Fruit fly (Drosophila melanogaster) whole organism, embryonic: Measurements from ENCODE around the gene Mgat3.

Source experiments
- Atf6 ChIP-seq: fragments of 200-800 bp; sonication (Bioruptor generic); IDR thresholded peaks from 2 replicates; pipeline ENCODE4 v1.3.6; 2022; ENCODE audit warnings: missing biosample characterization, missing genetic modification characterization
- Blimp-1 ChIP-seq: fragments of 200-800 bp; sonication (Bioruptor generic); optimal IDR thresholded peaks from 3 replicates; lab custom pipeline; 2018; ENCODE audit warnings: missing biosample characterization, missing genetic modification characterization, mild to moderate bottlenecking, moderate library complexity, missing genetic modification reagents
- BtbVII ChIP-seq: fragments of 200-800 bp; sonication (Bioruptor generic); optimal IDR thresholded peaks from 3 replicates; lab custom pipeline; 2017; ENCODE audit warnings: missing biosample characterization, mild to moderate bottlenecking, missing genetic modification characterization
- Bteb2 ChIP-seq: fragments of 200-800 bp; sonication (Bioruptor generic); optimal IDR thresholded peaks from 2 replicates; lab custom pipeline; 2016; ENCODE audit warnings: missing biosample characterization, missing genetic modification characterization
- CG10979 ChIP-seq: fragments of 200-800 bp; sonication (Bioruptor generic); optimal IDR thresholded peaks from 2 replicates; lab custom pipeline; 2018; ENCODE audit warnings: missing biosample characterization, mild to moderate bottlenecking, missing genetic modification characterization, moderate library complexity
- CG12071 ChIP-seq: fragments of 200-800 bp; sonication (Bioruptor generic); optimal IDR thresholded peaks from 3 replicates; lab custom pipeline; 2018; ENCODE audit warnings: missing biosample characterization, mild to moderate bottlenecking, missing genetic modification characterization
- CG12659 ChIP-seq: fragments of 200-800 bp; sonication (Bioruptor generic); optimal IDR thresholded peaks from 3 replicates; lab custom pipeline; 2017; ENCODE audit warnings: mild to moderate bottlenecking, missing biosample characterization, missing genetic modification reagents, missing genetic modification characterization
- CG13287 ChIP-seq: fragments of 200-800 bp; sonication (Bioruptor generic); IDR thresholded peaks from 2 replicates; pipeline ENCODE4 v1.3.6; 2022; ENCODE audit warnings: missing biosample characterization, missing genetic modification characterization; ENCODE audit not compliant: partially characterized antibody
- CG1529 ChIP-seq: fragments of 200-800 bp; sonication (Bioruptor generic); optimal IDR thresholded peaks from 3 replicates; lab custom pipeline; 2018; ENCODE audit warnings: missing biosample characterization, missing genetic modification characterization
- CG17912 ChIP-seq: fragments of 200-800 bp; sonication (Bioruptor generic); optimal IDR thresholded peaks from 2 replicates; lab custom pipeline; 2018; ENCODE audit warnings: missing biosample characterization, mild to moderate bottlenecking, missing genetic modification characterization
- CG18599 ChIP-seq: fragments of 200-800 bp; sonication (Bioruptor generic); optimal IDR thresholded peaks from 3 replicates; lab custom pipeline; 2017; ENCODE audit warnings: missing biosample characterization, missing genetic modification characterization, mild to moderate bottlenecking, moderate library complexity, missing genetic modification reagents
- CG34376 ChIP-seq: fragments of 200-800 bp; sonication (Bioruptor generic); optimal IDR thresholded peaks from 2 replicates; lab custom pipeline; 2018; ENCODE audit warnings: missing biosample characterization, mild to moderate bottlenecking, missing genetic modification characterization
- CG42726 ChIP-seq: fragments of 200-800 bp; sonication (Bioruptor generic); IDR thresholded peaks from 2 replicates; pipeline ENCODE4 v1.3.6; 2022; ENCODE audit warnings: missing biosample characterization, missing genetic modification characterization; ENCODE audit not compliant: partially characterized antibody
- CG4730 ChIP-seq: fragments of 200-800 bp; sonication (Bioruptor generic); IDR thresholded peaks from 2 replicates; pipeline ENCODE4 v1.3.6; 2022; ENCODE audit warnings: missing biosample characterization, missing genetic modification characterization
- CG5245 ChIP-seq: fragments of 200-800 bp; sonication (Bioruptor generic); optimal IDR thresholded peaks from 3 replicates; lab custom pipeline; 2016; ENCODE audit warnings: missing biosample characterization, missing genetic modification characterization
- CG6689 ChIP-seq: fragments of 200-800 bp; sonication (Bioruptor generic); IDR thresholded peaks from 2 replicates; pipeline ENCODE4 v1.3.6; 2022; ENCODE audit warnings: missing biosample characterization, missing genetic modification characterization
- CG6765 ChIP-seq: fragments of 200-800 bp; sonication (Bioruptor generic); optimal IDR thresholded peaks from 3 replicates; lab custom pipeline; 2017; ENCODE audit warnings: missing biosample characterization, mild to moderate bottlenecking, missing genetic modification characterization
- CG7987 ChIP-seq: fragments of 200-800 bp; sonication (Bioruptor generic); optimal IDR thresholded peaks from 2 replicates; lab custom pipeline; 2018; ENCODE audit warnings: missing biosample characterization, mild to moderate bottlenecking, missing genetic modification characterization, moderate library complexity
- CG8089 ChIP-seq: fragments of 200-800 bp; sonication (Bioruptor generic); optimal IDR thresholded peaks from 3 replicates; lab custom pipeline; 2016; ENCODE audit warnings: missing biosample characterization, missing genetic modification characterization
- CG8765 ChIP-seq: fragments of 200-800 bp; sonication (Bioruptor generic); IDR thresholded peaks from 2 replicates; pipeline ENCODE4 v1.3.6; 2022; ENCODE audit warnings: missing biosample characterization, missing genetic modification characterization
- CG9727 ChIP-seq: fragments of 200-800 bp; sonication (Bioruptor generic); optimal IDR thresholded peaks from 3 replicates; lab custom pipeline; 2017; ENCODE audit warnings: missing biosample characterization, mild to moderate bottlenecking, missing genetic modification characterization
- Camta ChIP-seq: fragments of 200-800 bp; sonication (Bioruptor generic); optimal IDR thresholded peaks from 2 replicates; lab custom pipeline; 2016; ENCODE audit warnings: missing biosample characterization, missing genetic modification characterization
- CrebB ChIP-seq: fragments of 200-800 bp; sonication (Bioruptor generic); optimal IDR thresholded peaks from 3 replicates; lab custom pipeline; 2018; ENCODE audit warnings: missing biosample characterization, mild to moderate bottlenecking, missing genetic modification characterization
- Dbx ChIP-seq: fragments of 200-800 bp; sonication (Bioruptor generic); IDR thresholded peaks from 3 replicates; pipeline ENCODE4 v1.3.6; 2022; ENCODE audit warnings: missing biosample characterization, missing genetic modification characterization
- Dref ChIP-seq: fragments of 200-800 bp; sonication (Bioruptor generic); IDR thresholded peaks from 2 replicates; pipeline ENCODE4 v1.3.6; 2022; ENCODE audit warnings: missing biosample characterization, missing genetic modification characterization
- Fer1 ChIP-seq: fragments of 200-800 bp; sonication (Bioruptor generic); optimal IDR thresholded peaks from 2 replicates; lab custom pipeline; 2017; ENCODE audit warnings: missing biosample characterization, mild to moderate bottlenecking, missing genetic modification characterization
- Hand ChIP-seq: fragments of 200-800 bp; sonication (Bioruptor generic); optimal IDR thresholded peaks from 2 replicates; lab custom pipeline; 2017; ENCODE audit warnings: mild to moderate bottlenecking, missing biosample characterization, missing genetic modification reagents, missing genetic modification characterization
- HmgZ ChIP-seq: fragments of 200-800 bp; sonication (Bioruptor generic); optimal IDR thresholded peaks from 2 replicates; lab custom pipeline; 2018; ENCODE audit warnings: missing biosample characterization, mild to moderate bottlenecking, missing genetic modification characterization
- Hmr ChIP-seq: fragments of 200-800 bp; sonication (Bioruptor generic); optimal IDR thresholded peaks from 3 replicates; lab custom pipeline; 2017; ENCODE audit warnings: mild to moderate bottlenecking, missing biosample characterization, missing genetic modification reagents, missing genetic modification characterization
- MTF-1 ChIP-seq: fragments of 200-800 bp; sonication (Bioruptor generic); optimal IDR thresholded peaks from 2 replicates; lab custom pipeline; 2018; ENCODE audit warnings: missing biosample characterization, mild to moderate bottlenecking, missing genetic modification characterization, borderline replicate concordance
- Med ChIP-seq: fragments of 200-800 bp; sonication (Bioruptor generic); peaks from one replicate; lab custom pipeline; 2016; ENCODE audit warnings: missing biosample characterization, missing genetic modification characterization, mild to moderate bottlenecking, inconsistent platforms, moderate library complexity
- Optix ChIP-seq: fragments of 200-800 bp; sonication (Bioruptor generic); IDR thresholded peaks from 3 replicates; pipeline ENCODE4 v1.3.6; 2022; ENCODE audit warnings: missing biosample characterization, missing genetic modification characterization
- Side ChIP-seq: fragments of 200-800 bp; sonication (Bioruptor generic); optimal IDR thresholded peaks from 2 replicates; lab custom pipeline; 2016; ENCODE audit warnings: missing biosample characterization, missing genetic modification characterization
- Tbp ChIP-seq: fragments of >200 bp; optimal IDR thresholded peaks from 2 replicates; lab custom pipeline; 2018; ENCODE audit warnings: missing biosample characterization, missing genetic modification characterization
- Usf ChIP-seq: fragments of 200-800 bp; sonication (Bioruptor generic); optimal IDR thresholded peaks from 2 replicates; lab custom pipeline; 2017; ENCODE audit warnings: missing genotype, missing biosample characterization, missing genetic modification characterization
- ato ChIP-seq: fragments of 200-800 bp; sonication (Bioruptor generic); IDR thresholded peaks from 2 replicates; pipeline ENCODE4 v1.3.6; 2022; ENCODE audit warnings: missing biosample characterization, missing genetic modification characterization; ENCODE audit not compliant: partially characterized antibody
- bowl ChIP-seq: fragments of 200-800 bp; sonication (Bioruptor generic); IDR thresholded peaks from 2 replicates; pipeline ENCODE4 v1.3.6; 2022; ENCODE audit warnings: missing biosample characterization, missing genetic modification characterization
- br ChIP-seq: fragments of >200 bp; optimal IDR thresholded peaks from 2 replicates; lab custom pipeline; 2017
- cas ChIP-seq: fragments of 200-800 bp; sonication (Bioruptor generic); IDR thresholded peaks from 2 replicates; pipeline ENCODE4 v1.3.6; 2022; ENCODE audit warnings: missing biosample characterization, missing genetic modification characterization
- disco-r ChIP-seq: fragments of 200-800 bp; sonication (Bioruptor generic); optimal IDR thresholded peaks from 2 replicates; lab custom pipeline; 2016; ENCODE audit warnings: missing biosample characterization, missing genetic modification characterization
- exex ChIP-seq: fragments of 200-800 bp; sonication (Bioruptor generic); optimal IDR thresholded peaks from 4 replicates; lab custom pipeline; 2018; ENCODE audit warnings: missing biosample characterization, mild to moderate bottlenecking, missing genetic modification characterization, moderate library complexity
- gcm ChIP-seq: fragments of 200-800 bp; sonication (Bioruptor generic); optimal IDR thresholded peaks from 2 replicates; lab custom pipeline; 2019; ENCODE audit warnings: missing biosample characterization, mild to moderate bottlenecking, missing genetic modification characterization, moderate library complexity
- gsb ChIP-seq: fragments of 200-800 bp; sonication (Bioruptor generic); IDR thresholded peaks from 2 replicates; pipeline ENCODE4 v1.3.6; 2022; ENCODE audit warnings: missing biosample characterization, missing genetic modification characterization
- lab ChIP-seq: fragments of 200-800 bp; sonication (Bioruptor generic); optimal IDR thresholded peaks from 3 replicates; lab custom pipeline; 2017; ENCODE audit warnings: missing biosample characterization, missing genetic modification characterization, mild to moderate bottlenecking, moderate library complexity, missing genetic modification reagents
- lbe ChIP-seq: fragments of 200-800 bp; sonication (Bioruptor generic); optimal IDR thresholded peaks from 2 replicates; lab custom pipeline; 2016; ENCODE audit warnings: missing biosample characterization, mild to moderate bottlenecking, missing genetic modification characterization
- p53 ChIP-seq: fragments of 200-800 bp; sonication (Bioruptor generic); optimal IDR thresholded peaks from 2 replicates; lab custom pipeline; 2016; ENCODE audit warnings: missing biosample characterization, missing genetic modification characterization
- rib ChIP-seq: fragments of 200-800 bp; sonication (Bioruptor generic); IDR thresholded peaks from 2 replicates; pipeline ENCODE4 v1.3.6; 2022; ENCODE audit warnings: missing biosample characterization, missing genetic modification characterization
- sens ChIP-seq: fragments of 200-800 bp; sonication (Bioruptor generic); peaks from one replicate; lab custom pipeline; 2016; ENCODE audit warnings: missing biosample characterization, missing genetic modification characterization
- slou ChIP-seq: fragments of 200-800 bp; sonication (Bioruptor generic); optimal IDR thresholded peaks from 3 replicates; lab custom pipeline; 2016; ENCODE audit warnings: missing biosample characterization, missing genetic modification characterization
- so ChIP-seq: fragments of 200-800 bp; sonication (Bioruptor generic); IDR thresholded peaks from 3 replicates; pipeline ENCODE4 v1.3.6; 2022; ENCODE audit warnings: missing biosample characterization, missing genetic modification characterization
- sug ChIP-seq: fragments of 200-800 bp; optimal IDR thresholded peaks from 2 replicates; lab custom pipeline; 2019; ENCODE audit warnings: missing biosample characterization, mild to moderate bottlenecking, missing genetic modification characterization, moderate library complexity
- wek ChIP-seq: fragments of 200-800 bp; sonication (Bioruptor generic); optimal IDR thresholded peaks from 3 replicates; lab custom pipeline; 2018; ENCODE audit warnings: missing biosample characterization, mild to moderate bottlenecking, missing genetic modification characterization, moderate library complexity

Mgat3 gene

dm6 chr2L:13190534-13190933 is 8.1 kb upstream of the Mgat3 start:
- TF ChIP-seq BtbVII (GFP tag; lab: Kevin White, UChicago) (peak; percentile 17), CG6765 (GFP tag; lab: Kevin White, UChicago) (no peak), lab (peak; percentile 90), CG8089 (GFP tag; lab: Kevin White, UChicago) (no peak), so (0 out of 3 replicates have a peak, but pooled peaks have one; percentile 10), sens (GFP tag; lab: Kevin White, UChicago) (peak; percentile 11), exex (tag; lab: Kevin White, UChicago) (peak; percentile 87), ato (GFP tag; lab: Robert Waterston, UW) (no peak), CG17912 (GFP tag; lab: Kevin White, UChicago) (no peak), wek (GFP tag; lab: Kevin White, UChicago) (no peak), CG9727 (GFP tag; lab: Kevin White, UChicago) (no peak), Blimp-1 (GFP tag; lab: Kevin White, UChicago) (no peak), p53 (GFP tag; lab: Kevin White, UChicago) (no peak), Fer1 (GFP tag; lab: Kevin White, UChicago) (peak; percentile 25), Atf6 (GFP tag; lab: Robert Waterston, UW) (peak; percentile 43; the same call in 1 of the 2 replicates), Tbp (GFP tag; lab: Kevin White, UChicago) (no peak), CG12071 (GFP tag; lab: Kevin White, UChicago) (no peak), disco-r (GFP tag; lab: Kevin White, UChicago) (no peak), lbe (peak; percentile 2), Dbx (GFP tag; lab: Robert Waterston, UW) (0 out of 3 replicates have a peak, but pooled peaks have one; percentile 37), Dref (GFP tag; lab: Robert Waterston, UW) (no peak), Usf (GFP tag; lab: Kevin White, UChicago) (no peak), gsb (no peak), br (lab: Kevin White, UChicago) (no peak), Camta (GFP tag; lab: Kevin White, UChicago) (no peak), CrebB (tag; lab: Kevin White, UChicago) (peak; percentile 27), Hand (GFP tag; lab: Kevin White, UChicago) (peak; percentile 10), bowl (GFP tag; lab: Robert Waterston, UW) (no peak), CG5245 (GFP tag; lab: Kevin White, UChicago) (no peak), HmgZ (peak; percentile 9), CG6689 (GFP tag; lab: Robert Waterston, UW) (no peak), CG7987 (GFP tag; lab: Kevin White, UChicago) (peak; percentile 12), sug (tag; lab: Kevin White, UChicago) (peak; percentile 89), CG4730 (GFP tag; lab: Robert Waterston, UW) (no peak), CG13287 (GFP tag; lab: Robert Waterston, UW) (no peak), CG42726 (GFP tag; lab: Robert Waterston, UW) (no peak), gcm (GFP tag; lab: Kevin White, UChicago) (no peak), Hmr (GFP tag; lab: Kevin White, UChicago) (peak; percentile 32), CG18599 (no peak), slou (GFP tag; lab: Kevin White, UChicago) (no peak), Optix (GFP tag; lab: Robert Waterston, UW) (no peak), CG8765 (no peak), rib (GFP tag; lab: Robert Waterston, UW) (peak; percentile 76; the same call in 1 of the 2 replicates), CG1529 (no peak), MTF-1 (peak; percentile 32), Bteb2 (GFP tag; lab: Kevin White, UChicago) (no peak), cas (GFP tag; lab: Robert Waterston, UW) (no peak), Med (GFP tag; lab: Kevin White, UChicago) (peak; percentile 62), CG34376 (GFP tag; lab: Kevin White, UChicago) (peak; percentile 91), CG12659 (no peak), CG10979 (tag; lab: Kevin White, UChicago) (no peak), Side (no peak)
